Fruit fly (Drosophila melanogaster) ovary, adult (tissue): ENCODE measurements around the gene CG17343.

Experiments used
- CG17801 ChIP-seq: fragments of 200-800 bp; optimal IDR thresholded peaks from 2 replicates; lab custom pipeline; 2019; ENCODE audit warnings: missing biosample characterization, mild to moderate bottlenecking, missing genetic modification characterization, moderate library complexity; ENCODE audit not compliant: partially characterized antibody

CG17343 gene

DNA sequence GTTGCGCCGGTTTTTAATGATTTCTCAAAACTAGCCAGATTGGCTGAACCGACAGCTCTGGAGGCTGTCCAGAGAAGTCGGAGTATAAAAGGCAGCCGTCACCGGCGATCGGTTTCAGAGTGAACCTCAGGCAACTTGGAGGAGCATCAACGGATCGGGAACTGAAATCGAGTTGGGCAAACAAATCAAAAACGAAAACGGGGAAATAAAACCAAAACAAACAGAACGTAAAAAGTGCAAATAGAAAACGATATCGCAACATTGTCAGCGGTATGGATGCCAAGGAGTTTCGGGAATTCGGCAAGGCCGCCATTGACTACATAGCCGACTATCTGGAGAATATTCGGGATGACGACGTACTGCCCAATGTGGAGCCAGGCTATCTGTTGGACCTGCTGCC is 47.0 kb downstream of the CG17343 start:
- no peak for TF ChIP-seq CG17801 (GFP tag; lab: Kevin White, UChicago)

- TF ChIP-seq CG17801 (GFP tag; lab: Kevin White, UChicago), result no peak
These were observed 47.5 kb downstream of the CG17343 start for dm6 chr2L:19112200-19112599.

dm6 chr2L:19114183-19114776 is 49.6 kb downstream of the CG17343 start, which contains the start of gene CG10561:
Gene CG10561, plus strand, starts transcription at chr2L:19114401.
- TF ChIP-seq CG17801 (GFP tag; lab: Kevin White, UChicago), result peak; percentile 24
